Fruit fly (Drosophila melanogaster): ENCODE data around the gene CG2972.

dm6 chrX:10071516-10071915, 11.4 kb upstream of the CG2972 start:
- TF ChIP-seq Hr96 (GFP tag; optimal IDR thresholded peaks at IDR 0.05) (no peak), CG7101 (tag; optimal IDR thresholded peaks at IDR 0.05) (no peak), CG1620 (GFP tag; optimal IDR thresholded peaks at IDR 0.05) (no peak), CG33017 (tag; optimal IDR thresholded peaks at IDR 0.05) (no peak), pad (GFP tag; optimal IDR thresholded peaks at IDR 0.05) (no peak), tj (GFP tag; optimal IDR thresholded peaks at IDR 0.05) (no peak)
